Worm (Caenorhabditis elegans) whole organism, midembryonic: ENCODE measurements around the gene snrp-40.1.

Source experiments
- T22C8.4 ChIP-seq: fragments of 200-800 bp; sonication (Bioruptor generic); IDR thresholded peaks from 2 replicates; pipeline ENCODE4 v1.3.6; 2022; ENCODE audit warnings: missing genetic modification characterization, missing compliant biosample characterization
- cog-1 ChIP-seq: sonication (generic microtip); optimal IDR thresholded peaks from 2 replicates; lab custom pipeline; 2016; ENCODE audit warnings: missing genetic modification characterization, missing compliant biosample characterization
- flt-1 ChIP-seq: fragments of 200-800 bp; sonication (Bioruptor generic); IDR thresholded peaks from 2 replicates; pipeline ENCODE4 v1.3.6; 2022; ENCODE audit warnings: missing genetic modification characterization, missing compliant biosample characterization
- klf-2 ChIP-seq: fragments of 200-800 bp; sonication (Bioruptor generic); conservative IDR thresholded peaks from 2 replicates; pipeline ENCODE4 v1.3.6; 2022; ENCODE audit warnings: missing genetic modification reagents, missing genetic modification characterization, missing compliant biosample characterization
- med-1 ChIP-seq: sonication (generic microtip); optimal IDR thresholded peaks from 2 replicates; lab custom pipeline; 2017; ENCODE audit warnings: missing genetic modification characterization, mild to moderate bottlenecking, missing compliant biosample characterization, antibody characterized with exemption, missing genetic modification reagents; ENCODE audit not compliant: insufficient read depth
- ref-1 ChIP-seq: fragments of 200-800 bp; sonication (Bioruptor generic); conservative IDR thresholded peaks from 2 replicates; pipeline ENCODE4 v1.3.6; 2022; ENCODE audit warnings: missing genetic modification reagents, missing genetic modification characterization, missing compliant biosample characterization
- tab-1 ChIP-seq: fragments of 200-800 bp; sonication (Bioruptor generic); IDR thresholded peaks from 2 replicates; pipeline ENCODE4 v1.3.6; 2022; ENCODE audit warnings: missing genetic modification characterization, missing compliant biosample characterization
- ztf-23 ChIP-seq: fragments of 200-800 bp; sonication (Bioruptor generic); IDR thresholded peaks from 2 replicates; pipeline ENCODE4 v1.3.6; 2022; ENCODE audit warnings: missing genetic modification reagents, missing genetic modification characterization, missing compliant biosample characterization
- ztf-29 ChIP-seq: fragments of 200-800 bp; sonication (Bioruptor generic); IDR thresholded peaks from 2 replicates; pipeline ENCODE4 v1.3.6; 2022; ENCODE audit warnings: missing genetic modification reagents, missing genetic modification characterization, missing compliant biosample characterization

The snrp-40.1 gene

ce11 chrX:11264715-11265114, 34.9 kb downstream of the snrp-40.1 start:
- TF ChIP-seq ztf-23 (GFP tag; lab: Robert Waterston, UW), result no peak
- TF ChIP-seq ref-1, result no peak
- no peak for TF ChIP-seq tab-1 (GFP tag; lab: Robert Waterston, UW)
- TF ChIP-seq T22C8.4, result no peak
- no peak for TF ChIP-seq flt-1 (GFP tag; lab: Robert Waterston, UW)
- TF ChIP-seq klf-2, result no peak
- no peak for TF ChIP-seq cog-1 (tag; lab: Kevin White, UChicago)
- no peak for TF ChIP-seq ztf-29 (GFP tag; lab: Robert Waterston, UW)
- TF ChIP-seq med-1 (GFP tag; lab: Kevin White, UChicago), result no peak

- TF ChIP-seq tab-1 (GFP tag; lab: Robert Waterston, UW) (no peak), med-1 (GFP tag; lab: Kevin White, UChicago) (no peak), flt-1 (GFP tag; lab: Robert Waterston, UW) (peak; percentile 70; the same call in 1 of the 2 replicates), ztf-23 (GFP tag; lab: Robert Waterston, UW) (peak; percentile 70), ref-1 (no peak), klf-2 (no peak), T22C8.4 (no peak), cog-1 (tag; lab: Kevin White, UChicago) (peak; percentile 29), ztf-29 (GFP tag; lab: Robert Waterston, UW) (no peak)
Measured at ce11 chrX:11262319-11263074, 37.1 kb downstream of the snrp-40.1 start, which contains the start of gene C03A3.2. Gene C03A3.2 (plus strand): TSS chrX:11262848.

ce11 chrX:11257071-11257470, 42.5 kb downstream of the snrp-40.1 start, which contains the start of gene C03A3.1:
Gene C03A3.1 (plus strand): TSS chrX:11257361.
- TF ChIP-seq ztf-23 (GFP tag; lab: Robert Waterston, UW), result no peak
- TF ChIP-seq tab-1 (GFP tag; lab: Robert Waterston, UW), result no peak
- no peak for TF ChIP-seq T22C8.4
- no peak for TF ChIP-seq flt-1 (GFP tag; lab: Robert Waterston, UW)
- TF ChIP-seq med-1 (GFP tag; lab: Kevin White, UChicago), result no peak

- TF ChIP-seq ztf-23 (GFP tag; lab: Robert Waterston, UW), result peak; percentile 80
- TF ChIP-seq ref-1, result peak; percentile 70
- TF ChIP-seq T22C8.4, result peak; percentile 27; the same call in 1 of the 2 replicates
- peak; percentile 89 for TF ChIP-seq flt-1 (GFP tag; lab: Robert Waterston, UW)
- TF ChIP-seq ztf-29 (GFP tag; lab: Robert Waterston, UW), result 0 out of 2 replicates have a peak, but pooled peaks have one; percentile 45
- TF ChIP-seq tab-1 (GFP tag; lab: Robert Waterston, UW), result peak; percentile 73; the same call in 1 of the 2 replicates
- peak; percentile 45 for TF ChIP-seq cog-1 (tag; lab: Kevin White, UChicago)
- peak; percentile 44; the same call in 1 of the 2 replicates for TF ChIP-seq klf-2
- TF ChIP-seq med-1 (GFP tag; lab: Kevin White, UChicago), result peak; percentile 23
Measured at ce11 chrX:11252429-11252828, 47.2 kb downstream of the snrp-40.1 start.

DNA sequence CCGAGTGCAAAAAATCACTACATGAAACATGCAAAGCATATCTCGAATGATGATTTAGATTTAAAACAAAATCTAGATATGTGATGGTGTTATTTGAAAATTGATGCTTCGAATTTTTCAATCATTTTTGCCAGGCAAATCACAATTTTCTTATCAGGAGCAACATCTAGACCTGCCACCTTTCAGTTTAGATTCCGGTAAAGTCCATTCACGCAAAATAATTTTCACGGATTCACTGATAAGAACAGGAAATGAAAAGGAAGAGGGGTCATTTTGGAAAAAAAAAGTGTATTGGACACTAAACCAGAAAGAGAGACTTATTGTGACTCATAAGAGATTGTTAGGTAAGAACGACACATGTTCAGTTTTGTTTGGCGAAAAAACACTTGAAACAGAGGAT, 47.7 kb downstream of the snrp-40.1 start:
- TF ChIP-seq klf-2 (no peak), ref-1 (no peak), ztf-29 (GFP tag; lab: Robert Waterston, UW) (no peak), ztf-23 (GFP tag; lab: Robert Waterston, UW) (no peak)

DNA sequence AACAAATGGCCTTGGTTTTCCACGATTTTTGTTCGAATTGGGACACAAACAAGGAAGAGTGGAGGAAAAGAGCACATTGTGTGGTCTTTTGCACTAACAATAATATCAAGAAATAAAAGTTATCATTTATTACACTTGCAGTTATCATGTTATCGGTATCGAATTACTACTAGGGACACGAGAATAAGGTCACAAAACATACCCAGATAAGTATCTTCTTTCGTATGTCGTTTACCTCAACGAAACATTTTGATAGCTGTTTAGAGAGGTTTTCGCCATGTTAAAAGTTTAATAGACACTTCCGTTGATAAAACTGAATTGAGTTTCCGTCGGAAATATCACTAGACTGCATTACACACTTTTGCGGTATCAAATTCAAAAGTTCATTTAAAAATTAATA, 48.6 kb downstream of the snrp-40.1 start:
- TF ChIP-seq tab-1 (GFP tag; lab: Robert Waterston, UW), result no peak
- TF ChIP-seq klf-2, result no peak
- TF ChIP-seq med-1 (GFP tag; lab: Kevin White, UChicago), result no peak
- TF ChIP-seq flt-1 (GFP tag; lab: Robert Waterston, UW), result no peak
- no peak for TF ChIP-seq ref-1
- no peak for TF ChIP-seq ztf-29 (GFP tag; lab: Robert Waterston, UW)
- no peak for TF ChIP-seq ztf-23 (GFP tag; lab: Robert Waterston, UW)
- no peak for TF ChIP-seq cog-1 (tag; lab: Kevin White, UChicago)
- TF ChIP-seq T22C8.4, result no peak

DNA sequence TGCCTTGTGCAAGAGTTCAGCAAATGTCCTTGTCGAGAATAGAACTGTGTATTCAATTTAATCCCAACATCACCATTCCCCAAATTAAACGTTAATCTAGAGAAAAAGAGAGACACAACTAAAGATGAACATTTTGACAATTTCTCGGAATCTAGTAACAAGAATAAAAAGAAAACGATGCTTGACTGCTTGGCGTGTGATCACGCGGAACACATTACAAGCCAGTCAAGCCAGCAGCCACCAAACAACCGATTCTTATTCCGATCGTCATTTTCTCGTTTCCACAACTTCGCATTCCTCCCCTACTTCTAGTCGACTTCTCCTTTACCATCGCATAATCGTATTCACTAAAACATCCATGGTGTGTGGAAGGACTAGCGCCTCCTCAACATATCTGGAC, 50.2 kb downstream of the snrp-40.1 start:
- no peak for TF ChIP-seq tab-1 (GFP tag; lab: Robert Waterston, UW)
- no peak for TF ChIP-seq ref-1
- no peak for TF ChIP-seq klf-2
- no peak for TF ChIP-seq med-1 (GFP tag; lab: Kevin White, UChicago)

DNA sequence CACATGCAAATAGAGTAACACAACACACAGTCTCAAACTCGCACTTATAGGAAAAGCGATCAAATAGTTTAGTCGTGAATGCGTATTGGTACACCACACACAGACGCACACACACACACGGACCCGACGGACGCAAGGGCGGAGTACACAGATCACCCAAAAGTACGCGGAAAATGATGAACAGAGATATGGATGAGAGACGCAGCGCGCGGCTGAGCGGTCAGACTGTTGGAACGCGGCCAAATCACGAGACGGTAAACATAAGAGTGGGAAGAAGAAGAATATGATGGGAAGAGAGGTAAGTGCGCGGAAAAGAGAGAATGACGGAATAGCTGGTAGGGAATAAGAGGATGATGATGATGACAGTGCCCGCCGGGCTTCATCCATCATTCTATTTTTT, 51.5 kb downstream of the snrp-40.1 start:
- TF ChIP-seq klf-2, result no peak
- no peak for TF ChIP-seq ztf-29 (GFP tag; lab: Robert Waterston, UW)
- TF ChIP-seq cog-1 (tag; lab: Kevin White, UChicago), result peak; percentile 2
- TF ChIP-seq ztf-23 (GFP tag; lab: Robert Waterston, UW), result no peak
- peak; percentile 37; the same call in 1 of the 2 replicates for TF ChIP-seq flt-1 (GFP tag; lab: Robert Waterston, UW)
- no peak for TF ChIP-seq ref-1
- no peak for TF ChIP-seq med-1 (GFP tag; lab: Kevin White, UChicago)
- TF ChIP-seq T22C8.4, result no peak
- no peak for TF ChIP-seq tab-1 (GFP tag; lab: Robert Waterston, UW)
